Fruit fly (Drosophila melanogaster): Measurements from ENCODE around the gene CG8813.

The CG8813 gene

dm6 chr2L:2855204-2855768 lies 14.2 kb upstream of the CG8813 start (continued):
- TF ChIP-seq sc (optimal IDR thresholded peaks at IDR 0.05), result no peak
- TF ChIP-seq sc (GFP tag; optimal IDR thresholded peaks at IDR 0.05), result no peak
- no peak for TF ChIP-seq CG17802 (tag; optimal IDR thresholded peaks at IDR 0.05)
- TF ChIP-seq CG12769 (tag; optimal IDR thresholded peaks at IDR 0.05), result no peak
- TF ChIP-seq knrl (GFP tag; IDR thresholded peaks at IDR 0.05; ENCODE audit: partially characterized antibody), result no peak
- no peak for TF ChIP-seq run (tag; optimal IDR thresholded peaks at IDR 0.05)
- TF ChIP-seq Stat92E (GFP tag; optimal IDR thresholded peaks at IDR 0.05), result no peak
- peak; percentile 41; the same call in 1 of the 2 replicates for TF ChIP-seq Bgb (GFP tag; IDR thresholded peaks at IDR 0.05; ENCODE audit: partially characterized antibody)
- no peak for TF ChIP-seq CG1529 (GFP tag; optimal IDR thresholded peaks at IDR 0.05)
- TF ChIP-seq ttk (GFP tag; IDR thresholded peaks at IDR 0.05), result no peak
- TF ChIP-seq HmgZ (tag; optimal IDR thresholded peaks at IDR 0.05), result no peak
- TF ChIP-seq gt (GFP tag; IDR thresholded peaks at IDR 0.05), result no peak
- no peak for TF ChIP-seq ci (GFP tag; IDR thresholded peaks at IDR 0.05)
- TF ChIP-seq dan (GFP tag; IDR thresholded peaks at IDR 0.05), result no peak
- no peak for TF ChIP-seq Hmr (GFP tag; optimal IDR thresholded peaks at IDR 0.05)
- TF ChIP-seq Mad (GFP tag; optimal IDR thresholded peaks at IDR 0.05), result no peak
- TF ChIP-seq gro (GFP tag; optimal IDR thresholded peaks at IDR 0.05), result no peak
- no peak for TF ChIP-seq CG8924 (tag; optimal IDR thresholded peaks at IDR 0.05)
- no peak for TF ChIP-seq CG9609 (GFP tag; optimal IDR thresholded peaks at IDR 0.05)
- no peak for TF ChIP-seq CG14050 (GFP tag; IDR thresholded peaks at IDR 0.05)
- no peak for TF ChIP-seq sens-2 (GFP tag; IDR thresholded peaks at IDR 0.05)
- no peak for TF ChIP-seq Dip2 (GFP tag; IDR thresholded peaks at IDR 0.05)
- no peak for TF ChIP-seq ERR (GFP tag; optimal IDR thresholded peaks at IDR 0.05)
- no peak for TF ChIP-seq CG10321 (GFP tag; IDR thresholded peaks at IDR 0.05)
- TF ChIP-seq CG6854 (GFP tag; optimal IDR thresholded peaks at IDR 0.05), result no peak
- no peak for TF ChIP-seq p53 (GFP tag; optimal IDR thresholded peaks at IDR 0.05)
- no peak for TF ChIP-seq org-1 (GFP tag; optimal IDR thresholded peaks at IDR 0.05)
- no peak for TF ChIP-seq Scr (GFP tag; IDR thresholded peaks at IDR 0.05; ENCODE audit: partially characterized antibody)
- no peak for TF ChIP-seq Drgx (GFP tag; IDR thresholded peaks at IDR 0.05)
- no peak for TF ChIP-seq eve (GFP tag; optimal IDR thresholded peaks at IDR 0.05)
- TF ChIP-seq Dad (GFP tag; optimal IDR thresholded peaks at IDR 0.05), result no peak
- TF ChIP-seq CG12659 (GFP tag; optimal IDR thresholded peaks at IDR 0.05), result no peak
- no peak for TF ChIP-seq C15 (GFP tag; IDR thresholded peaks at IDR 0.05)
- TF ChIP-seq Sox100B (GFP tag; optimal IDR thresholded peaks at IDR 0.05), result no peak
- no peak for TF ChIP-seq CG10959 (GFP tag; IDR thresholded peaks at IDR 0.05)
- TF ChIP-seq CG7556 (GFP tag; optimal IDR thresholded peaks at IDR 0.05), result no peak
- TF ChIP-seq tx (GFP tag; optimal IDR thresholded peaks at IDR 0.05), result no peak
- TF ChIP-seq CG11695 (GFP tag; IDR thresholded peaks at IDR 0.05), result no peak
- no peak for TF ChIP-seq da (GFP tag; optimal IDR thresholded peaks at IDR 0.05)
- TF ChIP-seq Atf-2 (GFP tag; optimal IDR thresholded peaks at IDR 0.05), result no peak
- TF ChIP-seq inv (GFP tag; IDR thresholded peaks at IDR 0.05; ENCODE audit: partially characterized antibody), result no peak
- TF ChIP-seq Jarid2 (GFP tag; optimal IDR thresholded peaks at IDR 0.05), result peak; percentile 59
- peak; percentile 16; the same call in 1 of the 3 replicates for TF ChIP-seq CG34422 (GFP tag; IDR thresholded peaks at IDR 0.05)
- peak; percentile 50 for TF ChIP-seq CG5180 (GFP tag; optimal IDR thresholded peaks at IDR 0.05)
- TF ChIP-seq Nf-YA (GFP tag; IDR thresholded peaks at IDR 0.05), result no peak
- no peak for TF ChIP-seq jigr1 (GFP tag; IDR thresholded peaks at IDR 0.05)
- no peak for TF ChIP-seq zen (tag; optimal IDR thresholded peaks at IDR 0.05)
- TF ChIP-seq amos (GFP tag; IDR thresholded peaks at IDR 0.05; ENCODE audit: partially characterized antibody), result peak; percentile 2
- no peak for TF ChIP-seq CG7271 (tag; optimal IDR thresholded peaks at IDR 0.05)
- no peak for TF ChIP-seq chif (GFP tag; optimal IDR thresholded peaks at IDR 0.05)
- TF ChIP-seq Sry-β (GFP tag; optimal IDR thresholded peaks at IDR 0.05), result no peak
